Fruit fly (Drosophila melanogaster): ENCODE results near the gene TwdlG.
A peak's percentile ranks its signal among the peaks of the same experiment; 100 is the strongest.

TwdlG gene

DNA sequence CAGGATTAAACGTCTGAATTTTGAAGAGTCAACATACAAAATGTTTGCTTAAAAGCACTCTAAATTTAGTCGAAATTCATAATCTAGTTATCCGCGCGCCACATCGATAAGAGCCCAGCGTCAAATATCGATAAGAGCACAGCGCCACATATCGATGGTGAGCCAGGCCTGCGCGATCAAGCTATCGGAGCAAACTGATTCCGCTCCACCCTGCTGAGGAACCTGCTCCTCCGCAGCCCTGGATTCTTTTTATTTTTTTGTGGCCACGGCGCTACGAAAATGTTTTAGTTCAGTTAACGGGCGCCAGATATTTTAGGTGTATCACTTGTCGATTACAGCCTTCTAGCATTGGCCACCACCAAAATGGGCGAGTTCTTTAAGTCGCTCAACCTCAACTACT is 30.4 kb downstream of the TwdlG start (continued):
- TF ChIP-seq repo (GFP tag; optimal IDR thresholded peaks at IDR 0.05) (peak; percentile 48), CG7839 (tag; optimal IDR thresholded peaks at IDR 0.05) (no peak), CG10543 (GFP tag; optimal IDR thresholded peaks at IDR 0.05) (no peak), ranshi (GFP tag; IDR thresholded peaks at IDR 0.05) (no peak), CG33557 (GFP tag; optimal IDR thresholded peaks at IDR 0.05) (no peak), Deaf1 (tag; optimal IDR thresholded peaks at IDR 0.05) (peak; percentile 33), Meics (GFP tag; optimal IDR thresholded peaks at IDR 0.05) (no peak), Jarid2 (GFP tag; optimal IDR thresholded peaks at IDR 0.05) (no peak), CG3407 (GFP tag; optimal IDR thresholded peaks at IDR 0.05) (no peak), CG1529 (GFP tag; optimal IDR thresholded peaks at IDR 0.05) (no peak), oc (tag; optimal IDR thresholded peaks at IDR 0.05) (no peak), Poxn (GFP tag; IDR thresholded peaks at IDR 0.05) (no peak), cg (GFP tag; optimal IDR thresholded peaks at IDR 0.05) (no peak), shn (GFP tag; optimal IDR thresholded peaks at IDR 0.05) (peak; percentile 35), ftz-f1 (GFP tag; optimal IDR thresholded peaks at IDR 0.05) (peak; percentile 83), CG14667 (GFP tag; IDR thresholded peaks at IDR 0.05) (no peak), CG17385 (GFP tag; optimal IDR thresholded peaks at IDR 0.05) (no peak), Pdp1 (GFP tag; optimal IDR thresholded peaks at IDR 0.05) (peak in 1 of 2 experiments; percentile 33), CG10321 (GFP tag; IDR thresholded peaks at IDR 0.05) (no peak), CG9817 (tag; optimal IDR thresholded peaks at IDR 0.05) (peak; percentile 25), E2f2 (GFP tag; IDR thresholded peaks at IDR 0.05) (peak; percentile 99), nerfin-2 (GFP tag; IDR thresholded peaks at IDR 0.05; ENCODE audit: partially characterized antibody) (peak; percentile 95), CG11456 (GFP tag; IDR thresholded peaks at IDR 0.05) (peak; percentile 66; the same call in 2 of the 3 replicates), CG15601 (tag; optimal IDR thresholded peaks at IDR 0.05) (no peak), Opbp (GFP tag; IDR thresholded peaks at IDR 0.05; ENCODE audit: partially characterized antibody) (peak; percentile 98), CG10431 (GFP tag; optimal IDR thresholded peaks at IDR 0.05) (no peak), Hmx (GFP tag; optimal IDR thresholded peaks at IDR 0.05) (no peak), trem (tag; optimal IDR thresholded peaks at IDR 0.05) (peak; percentile 69), Kr (GFP tag; optimal IDR thresholded peaks at IDR 0.05) (no peak), Vsx1 (GFP tag; optimal IDR thresholded peaks at IDR 0.05) (no peak), fd102C (GFP tag; optimal IDR thresholded peaks at IDR 0.05) (no peak), tx (GFP tag; optimal IDR thresholded peaks at IDR 0.05) (no peak), prd (optimal IDR thresholded peaks at IDR 0.05) (no peak), prd (GFP tag; IDR thresholded peaks at IDR 0.05) (0 out of 3 replicates have a peak, but pooled peaks have one; percentile 11), MTF-1 (GFP tag; optimal IDR thresholded peaks at IDR 0.05; ENCODE audit: borderline replicate concordance) (no peak), gce (GFP tag; IDR thresholded peaks at IDR 0.05) (no peak), twi (tag; optimal IDR thresholded peaks at IDR 0.05) (no peak), zfh2 (GFP tag; optimal IDR thresholded peaks at IDR 0.05) (peak; percentile 49), CG4617 (GFP tag; optimal IDR thresholded peaks at IDR 0.05; ENCODE audit: borderline replicate concordance) (peak; percentile 82), CG15269 (tag; optimal IDR thresholded peaks at IDR 0.05) (no peak), CG43689 (GFP tag; IDR thresholded peaks at IDR 0.05) (no peak), kah (GFP tag; optimal IDR thresholded peaks at IDR 0.05) (no peak), CG13287 (GFP tag; IDR thresholded peaks at IDR 0.05; ENCODE audit: partially characterized antibody) (peak; percentile 99), CrebB (tag; optimal IDR thresholded peaks at IDR 0.05) (no peak), Hsf (GFP tag; optimal IDR thresholded peaks at IDR 0.05) (peak; percentile 54), CG12299 (tag; optimal IDR thresholded peaks at IDR 0.05) (peak; percentile 32), bigmax (GFP tag; optimal IDR thresholded peaks at IDR 0.05) (no peak), CG6683 (GFP tag; optimal IDR thresholded peaks at IDR 0.05) (no peak), D (optimal IDR thresholded peaks at IDR 0.05) (peak; percentile 14), D (GFP tag; optimal IDR thresholded peaks at IDR 0.05) (no peak), CG12659 (GFP tag; optimal IDR thresholded peaks at IDR 0.05) (peak; percentile 72)

All from whole organism, embryonic.